Worm (Caenorhabditis elegans): ENCODE measurements around the gene T21B6.3.

Gene T21B6.3

DNA sequence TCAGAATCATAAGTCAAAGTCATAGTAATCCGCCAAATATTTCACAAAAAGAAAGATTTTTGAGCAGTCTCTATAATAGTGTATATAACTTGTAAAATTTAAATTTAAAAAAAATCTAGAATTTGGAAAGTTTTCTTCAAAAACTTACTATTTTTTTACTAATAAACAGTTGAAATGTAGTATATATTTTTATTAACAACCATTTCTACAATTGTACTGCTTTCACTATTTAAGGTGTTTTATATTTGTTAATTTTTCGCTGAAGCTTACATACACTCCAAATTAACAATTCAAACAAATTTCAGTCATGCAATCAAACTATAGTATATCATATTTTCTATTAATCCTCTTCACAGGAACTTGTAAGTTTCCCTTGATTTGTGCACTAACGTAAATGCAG is 17.5 kb upstream of the T21B6.3 start, which contains the start of gene lge-1:
Gene lge-1, plus strand, starts transcription at position 301 of the 400 bp plus-strand sequence.
- TF ChIP-seq him-1 (tag; optimal IDR thresholded peaks at IDR 0.05): no peak
- no peak for TF ChIP-seq dao-5 (tag; optimal IDR thresholded peaks at IDR 0.05)
- TF ChIP-seq W03F9.2 (tag; optimal IDR thresholded peaks at IDR 0.05): no peak

DNA sequence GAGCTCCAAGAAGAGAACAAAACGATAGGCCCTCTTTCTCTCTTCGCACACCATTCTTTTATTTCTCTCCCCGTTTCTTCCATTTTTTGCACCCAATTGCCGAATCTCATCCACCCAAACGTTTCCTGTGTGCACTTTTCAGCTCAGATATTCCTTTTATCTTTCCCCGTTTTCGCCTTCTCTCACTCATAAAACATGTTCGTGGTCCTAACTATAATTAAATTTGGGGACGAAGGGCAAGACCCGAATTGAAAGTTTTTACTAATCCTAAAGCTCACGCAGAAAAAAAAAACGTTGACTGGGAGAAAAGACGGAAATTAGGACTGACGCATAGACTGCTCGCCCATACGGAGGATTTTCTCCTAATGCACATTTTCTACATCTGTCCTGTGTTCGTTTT is 16.8 kb upstream of the T21B6.3 start:
- TF ChIP-seq W03F9.2 (tag; optimal IDR thresholded peaks at IDR 0.05) (no peak), him-1 (tag; optimal IDR thresholded peaks at IDR 0.05) (no peak), dao-5 (tag; optimal IDR thresholded peaks at IDR 0.05) (no peak)

DNA sequence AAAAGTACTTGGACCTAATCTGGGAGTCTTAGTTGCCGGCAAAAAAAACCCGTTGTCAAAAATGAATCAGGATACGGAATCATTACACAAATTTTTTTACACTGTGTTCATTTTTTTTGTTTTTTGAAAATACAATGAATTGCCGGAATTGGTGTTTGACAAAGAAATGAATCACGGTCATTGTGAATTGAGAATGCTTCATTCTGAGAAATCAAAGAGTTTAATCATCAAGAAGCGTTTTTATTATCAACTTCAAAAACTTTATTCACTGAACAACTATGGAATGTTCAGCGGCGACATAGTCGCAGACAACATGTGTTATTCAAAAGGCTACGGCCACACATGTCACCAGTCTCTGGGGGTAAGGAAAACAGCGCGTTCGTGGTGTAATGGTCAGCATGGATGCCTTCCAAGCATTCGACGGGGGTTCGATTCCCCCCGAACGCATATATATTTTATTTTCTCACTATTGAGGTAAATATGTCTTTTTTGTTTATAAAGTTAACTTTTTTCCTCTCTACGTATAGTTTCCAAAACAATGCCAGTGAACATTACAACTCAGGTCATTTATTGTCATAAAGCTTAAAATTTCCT is 14.8 kb upstream of the T21B6.3 start, which contains the start of gene nas-10:
Gene nas-10, minus strand, starts transcription at position 51 of the 594 bp plus-strand sequence.
- TF ChIP-seq W03F9.2 (tag; optimal IDR thresholded peaks at IDR 0.05) (no peak), dao-5 (tag; optimal IDR thresholded peaks at IDR 0.05) (peak; percentile 72), him-1 (tag; optimal IDR thresholded peaks at IDR 0.05) (peak; percentile 81)

DNA sequence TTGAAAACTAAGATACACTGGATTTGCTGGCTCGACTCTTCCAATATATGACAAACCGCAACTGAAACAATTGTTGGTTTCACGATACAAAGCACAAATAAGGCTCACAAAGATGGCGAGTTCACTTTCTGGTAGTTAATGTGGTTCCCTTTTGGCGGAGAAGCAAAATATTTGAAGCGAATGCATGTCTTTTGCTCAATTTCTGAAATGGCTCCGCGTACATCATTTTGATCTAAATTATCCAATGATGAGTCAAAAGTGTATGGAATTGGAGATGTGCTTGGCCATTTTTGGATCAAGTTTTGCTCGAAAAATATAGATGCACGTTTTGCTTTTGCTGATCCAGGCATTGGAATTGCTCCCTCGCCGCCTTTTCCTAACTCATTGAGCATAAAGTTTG is 13.0 kb upstream of the T21B6.3 start:
- no peak for TF ChIP-seq dao-5 (tag; optimal IDR thresholded peaks at IDR 0.05)
- no peak for TF ChIP-seq W03F9.2 (tag; optimal IDR thresholded peaks at IDR 0.05)
- TF ChIP-seq him-1 (tag; optimal IDR thresholded peaks at IDR 0.05): no peak

DNA sequence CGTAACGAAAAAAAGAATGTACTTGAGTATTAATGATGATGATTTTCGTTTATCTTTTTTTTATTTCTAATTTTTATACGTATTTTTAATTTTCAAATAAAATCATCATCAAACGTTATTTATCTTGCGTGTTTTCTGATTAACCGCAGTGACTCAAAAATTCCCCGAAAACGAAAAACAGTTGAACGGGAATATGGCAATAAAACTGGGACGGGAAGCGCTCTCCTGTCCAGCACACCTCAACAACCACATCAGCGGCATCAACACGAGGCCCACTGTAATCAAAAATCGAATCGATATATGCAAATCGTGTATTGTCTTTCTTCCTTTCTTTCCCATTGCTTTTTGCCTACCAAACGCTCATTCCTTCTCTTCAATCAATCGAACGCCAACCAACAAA is 10.4 kb upstream of the T21B6.3 start, which contains the start of gene K09C8.2:
Gene K09C8.2, plus strand, starts transcription at position 301 of the 400 bp plus-strand sequence.
- TF ChIP-seq W03F9.2 (tag; optimal IDR thresholded peaks at IDR 0.05) (no peak), dao-5 (tag; optimal IDR thresholded peaks at IDR 0.05) (no peak), him-1 (tag; optimal IDR thresholded peaks at IDR 0.05) (no peak)

DNA sequence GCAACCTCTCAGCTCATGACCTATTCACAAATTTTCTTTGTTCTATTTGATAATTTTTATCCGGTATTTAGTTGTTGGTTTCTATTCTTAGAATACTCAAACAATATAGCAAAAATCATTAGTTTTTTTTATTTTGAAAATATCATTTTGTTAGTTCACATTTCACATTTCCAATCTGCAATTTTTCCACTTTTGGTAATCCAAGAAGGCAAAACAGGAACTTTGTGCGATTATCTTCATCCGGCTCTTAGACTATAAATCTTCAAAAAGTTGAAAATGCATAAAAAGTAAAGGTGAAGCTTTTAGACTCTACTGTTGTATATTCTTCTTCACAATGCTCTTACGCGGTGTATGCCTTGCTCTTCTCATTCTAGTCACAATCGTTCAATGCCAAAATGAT is 9.7 kb upstream of the T21B6.3 start, which contains the start of gene nlp-19:
Gene nlp-19, plus strand, starts transcription at position 301 of the 400 bp plus-strand sequence.
- TF ChIP-seq W03F9.2 (tag; optimal IDR thresholded peaks at IDR 0.05) (no peak), him-1 (tag; optimal IDR thresholded peaks at IDR 0.05) (no peak), dao-5 (tag; optimal IDR thresholded peaks at IDR 0.05) (no peak)

DNA sequence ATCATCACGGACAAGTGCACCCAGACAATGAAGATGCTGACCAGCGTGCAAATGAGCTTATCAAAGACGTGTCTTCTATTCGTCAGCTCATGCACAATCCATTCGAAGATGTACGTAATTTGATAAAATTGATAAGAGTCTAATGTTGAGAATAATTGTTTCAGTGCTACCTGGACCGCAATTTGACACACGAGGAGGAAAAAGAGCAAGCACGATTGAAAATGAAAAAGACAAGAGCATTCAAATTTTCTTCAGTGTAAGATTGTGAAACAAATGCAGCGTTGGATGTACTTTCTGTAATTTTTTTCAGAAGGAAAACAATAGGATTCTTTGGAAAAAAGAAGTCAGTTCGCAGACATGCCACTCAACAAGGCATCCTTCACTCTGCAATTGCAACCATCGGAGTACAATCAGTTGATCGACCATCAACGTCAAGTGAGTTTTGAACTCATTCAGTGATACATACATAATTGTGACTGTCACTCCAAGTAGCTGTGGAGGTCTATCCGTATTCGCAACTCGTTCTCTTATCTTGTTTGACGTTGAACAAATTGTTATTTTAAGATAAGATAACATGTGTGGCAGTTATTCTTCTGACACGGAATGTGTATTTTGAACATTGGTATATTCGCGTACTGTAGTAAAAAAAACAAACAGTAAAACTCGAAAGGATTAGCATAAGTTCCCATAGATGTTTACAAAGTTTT is 8.4 kb upstream of the T21B6.3 start:
- TF ChIP-seq W03F9.2 (tag; optimal IDR thresholded peaks at IDR 0.05) (no peak), him-1 (tag; optimal IDR thresholded peaks at IDR 0.05) (no peak), dao-5 (tag; optimal IDR thresholded peaks at IDR 0.05) (no peak)

DNA sequence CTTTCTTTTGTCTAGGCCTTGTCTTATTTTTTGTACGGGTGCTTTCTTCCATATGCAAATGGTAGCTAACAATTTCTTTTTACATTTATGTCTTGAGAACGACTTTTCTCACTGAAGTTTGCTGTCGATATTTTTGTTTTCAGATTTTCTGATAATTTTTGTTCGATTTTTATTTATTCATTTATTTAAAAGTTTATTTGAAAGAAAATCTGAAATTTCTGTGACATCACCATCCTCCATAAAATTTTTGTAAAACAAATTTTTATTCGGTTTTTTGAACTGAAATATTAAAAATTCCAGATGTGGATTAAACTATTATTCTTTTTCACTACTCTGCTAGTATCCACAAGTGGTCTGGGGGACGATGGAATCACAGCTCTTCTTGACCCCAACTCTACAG is 5.1 kb upstream of the T21B6.3 start, which contains the start of gene pbo-4:
Gene pbo-4, plus strand, starts transcription at position 301 of the 400 bp plus-strand sequence.
- TF ChIP-seq him-1 (tag; optimal IDR thresholded peaks at IDR 0.05): no peak
- no peak for TF ChIP-seq W03F9.2 (tag; optimal IDR thresholded peaks at IDR 0.05)
- no peak for TF ChIP-seq dao-5 (tag; optimal IDR thresholded peaks at IDR 0.05)

DNA sequence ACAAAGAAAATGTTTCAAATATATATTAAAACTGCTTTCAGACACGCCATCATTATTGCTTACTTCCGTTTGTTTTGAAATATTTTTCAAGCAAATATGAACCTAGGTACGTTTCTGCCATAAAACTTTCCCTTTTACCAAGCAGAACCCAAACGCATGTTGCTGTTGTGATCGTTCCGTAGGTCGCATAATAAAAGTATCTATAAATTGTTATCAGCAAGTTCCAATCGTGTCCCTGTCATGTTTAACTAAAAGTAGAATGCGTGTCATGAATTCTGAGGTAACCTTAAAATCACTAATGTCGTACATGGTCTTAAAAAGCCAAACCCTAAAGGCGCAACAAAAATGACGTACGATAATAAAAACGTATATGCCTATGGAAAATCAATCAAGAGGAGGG is 3.2 kb upstream of the T21B6.3 start:
- TF ChIP-seq W03F9.2 (tag; optimal IDR thresholded peaks at IDR 0.05) (no peak), him-1 (tag; optimal IDR thresholded peaks at IDR 0.05) (no peak), dao-5 (tag; optimal IDR thresholded peaks at IDR 0.05) (no peak)

DNA sequence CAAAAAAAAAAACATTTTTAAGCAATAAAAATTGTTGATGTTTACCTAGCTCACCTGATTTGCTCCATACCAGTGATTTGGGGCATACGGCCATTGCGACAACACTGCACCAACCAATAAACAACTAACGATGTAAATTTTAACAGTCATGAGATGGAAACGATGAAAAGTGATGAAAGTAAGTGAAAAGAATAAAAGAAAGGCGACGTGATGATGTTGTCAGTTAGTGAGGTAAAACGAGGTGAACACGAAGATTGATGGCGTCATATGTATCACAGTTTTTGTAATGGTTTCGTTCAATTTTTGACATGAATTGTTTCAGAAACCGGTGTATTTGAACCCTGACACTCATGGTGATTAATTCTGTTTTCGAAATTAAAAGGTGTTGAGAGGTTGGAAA is 2.4 kb upstream of the T21B6.3 start, which contains the start of gene K09C8.7:
Gene K09C8.7, minus strand, starts transcription at position 226 of the 400 bp plus-strand sequence.
- no peak for TF ChIP-seq him-1 (tag; optimal IDR thresholded peaks at IDR 0.05)
- TF ChIP-seq W03F9.2 (tag; optimal IDR thresholded peaks at IDR 0.05): no peak
- TF ChIP-seq dao-5 (tag; optimal IDR thresholded peaks at IDR 0.05): no peak

DNA sequence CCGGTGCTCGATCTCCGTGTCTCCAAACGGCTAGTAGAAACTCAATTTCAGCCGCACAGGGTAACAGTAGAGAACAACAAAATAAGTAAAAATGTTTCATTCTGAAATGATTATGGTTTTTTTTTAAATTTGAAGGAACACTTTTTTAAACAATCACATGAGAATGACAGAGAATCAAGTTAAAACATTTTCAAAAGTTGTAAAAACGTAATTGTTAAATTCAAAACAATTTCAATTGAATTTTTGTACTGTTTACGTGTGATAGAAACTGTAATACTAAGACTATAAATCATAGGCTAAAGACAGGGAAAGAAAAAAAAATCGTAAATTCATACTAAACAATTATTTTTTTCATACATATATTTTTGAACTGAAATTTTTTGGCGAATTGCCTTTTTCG is 7.5 kb downstream of the T21B6.3 start, which contains the start of gene pho-7:
Gene pho-7, minus strand, starts transcription at position 101 of the 400 bp plus-strand sequence.
- TF ChIP-seq him-1 (tag; optimal IDR thresholded peaks at IDR 0.05) (no peak), dao-5 (tag; optimal IDR thresholded peaks at IDR 0.05) (no peak)

DNA sequence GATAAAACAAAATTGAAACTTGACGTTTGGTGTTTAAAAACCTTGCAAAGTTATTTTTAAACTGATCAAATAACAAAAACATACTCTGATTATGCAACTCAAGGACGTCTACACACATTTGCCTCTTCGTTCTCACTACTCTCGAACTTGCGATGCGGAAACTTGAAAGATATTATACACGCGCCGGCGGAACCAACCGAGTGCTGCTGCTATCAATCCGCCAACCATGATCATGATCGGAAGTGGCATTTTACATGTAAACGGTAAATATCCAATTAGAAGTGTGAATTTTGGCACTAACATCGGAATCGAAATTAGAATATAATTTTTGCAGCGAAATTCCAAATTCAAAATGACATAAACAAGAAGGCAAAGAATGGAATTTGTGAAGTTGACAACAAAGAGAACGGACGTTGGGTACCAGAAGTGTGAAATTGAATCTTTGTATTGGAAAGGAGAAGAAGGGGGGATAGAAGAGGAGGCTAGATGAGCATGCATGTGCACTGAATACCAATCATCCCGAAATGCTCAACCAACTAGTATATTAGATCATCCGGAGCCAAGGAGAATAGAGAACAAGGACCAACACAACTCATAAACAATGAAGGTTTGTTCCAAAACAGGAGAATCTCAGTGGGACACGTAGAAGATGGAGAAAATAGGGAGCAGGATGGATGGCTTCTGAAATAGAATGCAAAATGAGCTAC is 15.3 kb downstream of the T21B6.3 start:
- TF ChIP-seq dao-5 (tag; optimal IDR thresholded peaks at IDR 0.05) (no peak), W03F9.2 (tag; optimal IDR thresholded peaks at IDR 0.05) (no peak), him-1 (tag; optimal IDR thresholded peaks at IDR 0.05) (no peak)

DNA sequence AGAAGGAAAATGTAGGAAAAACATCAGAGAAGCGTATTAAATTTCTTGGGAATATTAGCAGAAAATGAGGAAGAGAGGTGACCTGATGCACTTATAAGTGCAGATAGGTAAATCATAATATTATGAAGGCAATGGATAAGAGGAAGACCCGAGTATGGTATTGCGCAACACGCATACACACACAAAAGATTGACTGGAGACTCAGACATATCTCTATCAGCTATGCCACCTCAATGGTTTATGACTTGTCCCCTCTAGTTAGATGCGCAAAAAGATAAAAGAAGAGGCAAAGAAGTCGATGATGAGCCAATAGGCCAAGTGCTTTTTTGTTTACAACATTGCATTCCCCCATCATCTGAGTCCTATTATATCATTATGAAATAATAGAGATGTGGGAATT is 16.7 kb downstream of the T21B6.3 start:
- no peak for TF ChIP-seq W03F9.2 (tag; optimal IDR thresholded peaks at IDR 0.05)
- no peak for TF ChIP-seq dao-5 (tag; optimal IDR thresholded peaks at IDR 0.05)
- no peak for TF ChIP-seq him-1 (tag; optimal IDR thresholded peaks at IDR 0.05)

All from whole organism, L4/young adult.